Fruit fly (Drosophila melanogaster): ENCODE results near the gene comm3.

Gene comm3

dm6 chr3L:15587445-15588381 is 59.8 kb downstream of the comm3 start, which contains the start of gene CG7656 (continued):
- peak; percentile 48; the same call in 2 of the 3 replicates for TF ChIP-seq Optix (GFP tag; IDR thresholded peaks at IDR 0.05)
- no peak for TF ChIP-seq br (optimal IDR thresholded peaks at IDR 0.05)
- peak; percentile 59 for TF ChIP-seq Dip3 (GFP tag; optimal IDR thresholded peaks at IDR 0.05)
- TF ChIP-seq CG31441 (GFP tag; IDR thresholded peaks at IDR 0.05), result no peak
- TF ChIP-seq CG15601 (tag; optimal IDR thresholded peaks at IDR 0.05), result no peak
- TF ChIP-seq ken (GFP tag; IDR thresholded peaks at IDR 0.05), result peak; percentile 79
- TF ChIP-seq CG2875 (GFP tag; optimal IDR thresholded peaks at IDR 0.05), result peak; percentile 35
- TF ChIP-seq Sry-δ (GFP tag; optimal IDR thresholded peaks at IDR 0.05), result peak; percentile 42
- TF ChIP-seq lmd (GFP tag; IDR thresholded peaks at IDR 0.05), result peak; percentile 65; the same call in 1 of the 2 replicates
- peak; percentile 74 for TF ChIP-seq CG11247 (GFP tag; IDR thresholded peaks at IDR 0.05)
- peak; percentile 70 for TF ChIP-seq Aef1 (GFP tag; IDR thresholded peaks at IDR 0.05)
- TF ChIP-seq CG10321 (GFP tag; IDR thresholded peaks at IDR 0.05), result peak; percentile 45; the same call in 1 of the 2 replicates
- peak; percentile 86 for TF ChIP-seq CG17186 (GFP tag; optimal IDR thresholded peaks at IDR 0.05)
- no peak for TF ChIP-seq hkb (optimal IDR thresholded peaks at IDR 0.05)
- peak; percentile 75 for TF ChIP-seq hkb (GFP tag; IDR thresholded peaks at IDR 0.05)
- peak; percentile 89 for TF ChIP-seq Antp (GFP tag; optimal IDR thresholded peaks at IDR 0.05)
- peak; percentile 59 for TF ChIP-seq CG3995 (GFP tag; optimal IDR thresholded peaks at IDR 0.05)
- peak; percentile 67 for TF ChIP-seq Mes4 (GFP tag; optimal IDR thresholded peaks at IDR 0.05)
- no peak for TF ChIP-seq run (tag; optimal IDR thresholded peaks at IDR 0.05)
- peak; percentile 45 for TF ChIP-seq Hr3 (GFP tag; optimal IDR thresholded peaks at IDR 0.05)
- peak; percentile 66 for TF ChIP-seq Dek (tag; optimal IDR thresholded peaks at IDR 0.05)
- TF ChIP-seq CG7839 (tag; optimal IDR thresholded peaks at IDR 0.05), result no peak
- TF ChIP-seq CG5180 (GFP tag; optimal IDR thresholded peaks at IDR 0.05), result peak; percentile 18
- TF ChIP-seq CG9609 (GFP tag; optimal IDR thresholded peaks at IDR 0.05), result peak; percentile 71
- no peak for TF ChIP-seq CG2129 (GFP tag; IDR thresholded peaks at IDR 0.05; ENCODE audit: partially characterized antibody)
- no peak for TF ChIP-seq Sox100B (GFP tag; optimal IDR thresholded peaks at IDR 0.05)
- no peak for TF ChIP-seq bigmax (GFP tag; optimal IDR thresholded peaks at IDR 0.05)
- peak; percentile 61; the same call in 1 of the 2 replicates for TF ChIP-seq Xrp1 (GFP tag; IDR thresholded peaks at IDR 0.05)
- peak; percentile 81 for TF ChIP-seq Mad (GFP tag; optimal IDR thresholded peaks at IDR 0.05)
- TF ChIP-seq Bgb (GFP tag; IDR thresholded peaks at IDR 0.05; ENCODE audit: partially characterized antibody), result peak; percentile 16; the same call in 1 of the 2 replicates
- TF ChIP-seq CG1832 (GFP tag; optimal IDR thresholded peaks at IDR 0.05), result no peak
- no peak for TF ChIP-seq Lim3 (GFP tag; IDR thresholded peaks at IDR 0.05)
- TF ChIP-seq C15 (GFP tag; IDR thresholded peaks at IDR 0.05), result no peak
- peak; percentile 75 for TF ChIP-seq CG7786 (GFP tag; optimal IDR thresholded peaks at IDR 0.05)

dm6 chr3L:15583504-15583903 is 64.1 kb downstream of the comm3 start, which contains the start of gene AIMP2:
Gene AIMP2, plus strand, starts transcription at chr3L:15583638.
- no peak for TF ChIP-seq H15 (GFP tag; IDR thresholded peaks at IDR 0.05)
- TF ChIP-seq Sry-δ (GFP tag; optimal IDR thresholded peaks at IDR 0.05), result peak; percentile 47
- no peak for TF ChIP-seq Sox100B (GFP tag; optimal IDR thresholded peaks at IDR 0.05)
- peak; percentile 24; the same call in 1 of the 2 replicates for TF ChIP-seq CG3847 (GFP tag; IDR thresholded peaks at IDR 0.05)
- peak; percentile 71 for TF ChIP-seq Dref (GFP tag; IDR thresholded peaks at IDR 0.05)
- TF ChIP-seq fd102C (GFP tag; optimal IDR thresholded peaks at IDR 0.05), result no peak
- TF ChIP-seq Optix (GFP tag; IDR thresholded peaks at IDR 0.05), result no peak
- no peak for TF ChIP-seq ci (GFP tag; IDR thresholded peaks at IDR 0.05)
- TF ChIP-seq CG5180 (GFP tag; optimal IDR thresholded peaks at IDR 0.05), result no peak
- TF ChIP-seq eve (GFP tag; optimal IDR thresholded peaks at IDR 0.05), result no peak
- no peak for TF ChIP-seq seq (GFP tag; IDR thresholded peaks at IDR 0.05)
- TF ChIP-seq zf30C (GFP tag; optimal IDR thresholded peaks at IDR 0.05), result no peak
- peak; percentile 1 for TF ChIP-seq sd (tag; optimal IDR thresholded peaks at IDR 0.05)
- peak; percentile 46; the same call in 1 of the 3 replicates for TF ChIP-seq HLH4C (GFP tag; IDR thresholded peaks at IDR 0.05; ENCODE audit: partially characterized antibody)
- 0 out of 3 replicates have a peak, but pooled peaks have one; percentile 17 for TF ChIP-seq CG16813 (GFP tag; IDR thresholded peaks at IDR 0.05; ENCODE audit: partially characterized antibody)
- peak; percentile 80 for TF ChIP-seq gfzf (GFP tag; optimal IDR thresholded peaks at IDR 0.05)
- no peak for TF ChIP-seq CG6683 (GFP tag; optimal IDR thresholded peaks at IDR 0.05)
- peak; percentile 89 for TF ChIP-seq E2f2 (GFP tag; IDR thresholded peaks at IDR 0.05)
- no peak for TF ChIP-seq ro (GFP tag; IDR thresholded peaks at IDR 0.05)
- peak; percentile 66 for TF ChIP-seq pzg (GFP tag; optimal IDR thresholded peaks at IDR 0.05)
